Fruit fly (Drosophila melanogaster) whole organism, embryonic: ENCODE measurements around the gene Cul6.

Experiments
- Adf1 ChIP-seq: fragments of 200-800 bp; sonication (Bioruptor generic); IDR thresholded peaks from 2 replicates; pipeline ENCODE4 v1.3.6; 2022; ENCODE audit warnings: missing biosample characterization, missing genetic modification characterization
- Atf6 ChIP-seq: fragments of 200-800 bp; sonication (Bioruptor generic); IDR thresholded peaks from 2 replicates; pipeline ENCODE4 v1.3.6; 2022; ENCODE audit warnings: missing biosample characterization, missing genetic modification characterization
- Blimp-1 ChIP-seq: fragments of 200-800 bp; sonication (Bioruptor generic); optimal IDR thresholded peaks from 3 replicates; lab custom pipeline; 2018; ENCODE audit warnings: missing biosample characterization, missing genetic modification characterization, mild to moderate bottlenecking, moderate library complexity, missing genetic modification reagents
- CG10543 ChIP-seq: fragments of 200-800 bp; sonication (Bioruptor generic); optimal IDR thresholded peaks from 3 replicates; lab custom pipeline; 2017; ENCODE audit warnings: missing biosample characterization, mild to moderate bottlenecking, missing genetic modification characterization, moderate library complexity
- CG16813 ChIP-seq: fragments of 200-800 bp; sonication (Bioruptor generic); IDR thresholded peaks from 3 replicates; pipeline ENCODE4 v1.3.6; 2022; ENCODE audit warnings: missing biosample characterization, missing genetic modification characterization; ENCODE audit not compliant: partially characterized antibody
- CG17359 ChIP-seq: fragments of 200-800 bp; sonication (Bioruptor generic); optimal IDR thresholded peaks from 3 replicates; lab custom pipeline; 2018; ENCODE audit warnings: missing biosample characterization, mild to moderate bottlenecking, missing genetic modification characterization, moderate library complexity
- CG17385 ChIP-seq: fragments of 200-800 bp; sonication (Bioruptor generic); optimal IDR thresholded peaks from 3 replicates; lab custom pipeline; 2018; ENCODE audit warnings: missing biosample characterization, mild to moderate bottlenecking, missing genetic modification characterization
- CG18599 ChIP-seq: fragments of 200-800 bp; sonication (Bioruptor generic); optimal IDR thresholded peaks from 3 replicates; lab custom pipeline; 2017; ENCODE audit warnings: missing biosample characterization, missing genetic modification characterization, mild to moderate bottlenecking, moderate library complexity, missing genetic modification reagents
- CG31224 ChIP-seq: fragments of 200-800 bp; sonication (Bioruptor generic); IDR thresholded peaks from 2 replicates; pipeline ENCODE4 v1.3.6; 2022; ENCODE audit warnings: missing biosample characterization, missing genetic modification characterization
- CG32532 ChIP-seq: fragments of 200-800 bp; sonication (Bioruptor generic); IDR thresholded peaks from 2 replicates; pipeline ENCODE4 v1.3.6; 2022; ENCODE audit warnings: missing biosample characterization, missing genetic modification characterization
- CG3281 ChIP-seq: fragments of 200-800 bp; sonication (Bioruptor generic); optimal IDR thresholded peaks from 3 replicates; lab custom pipeline; 2017; ENCODE audit warnings: missing biosample characterization, mild to moderate bottlenecking, missing genetic modification characterization
- CG3847 ChIP-seq: fragments of 200-800 bp; sonication (Bioruptor generic); IDR thresholded peaks from 2 replicates; pipeline ENCODE4 v1.3.6; 2022; ENCODE audit warnings: missing biosample characterization, missing genetic modification characterization
- CG4282 ChIP-seq: fragments of 200-800 bp; sonication (Bioruptor generic); optimal IDR thresholded peaks from 2 replicates; lab custom pipeline; 2016; ENCODE audit warnings: missing biosample characterization, missing genetic modification characterization
- CG4404 ChIP-seq: fragments of 200-800 bp; sonication (Bioruptor generic); IDR thresholded peaks from 2 replicates; pipeline ENCODE4 v1.3.6; 2022; ENCODE audit warnings: missing biosample characterization, missing genetic modification characterization
- CG6272 ChIP-seq: fragments of 200-800 bp; sonication (Bioruptor generic); IDR thresholded peaks from 2 replicates; pipeline ENCODE4 v1.3.6; 2022; ENCODE audit warnings: missing biosample characterization, missing genetic modification characterization
- CG8281 ChIP-seq: fragments of 200-800 bp; sonication (Bioruptor generic); optimal IDR thresholded peaks from 2 replicates; lab custom pipeline; 2018; ENCODE audit warnings: missing biosample characterization, mild to moderate bottlenecking, missing genetic modification characterization, moderate library complexity
- CG9797 ChIP-seq: fragments of 200-800 bp; sonication (Bioruptor generic); optimal IDR thresholded peaks from 3 replicates; lab custom pipeline; 2018; ENCODE audit warnings: missing biosample characterization, mild to moderate bottlenecking, missing genetic modification characterization
- CkIIα-i1 ChIP-seq: fragments of 200-800 bp; sonication (Bioruptor generic); IDR thresholded peaks from 2 replicates; pipeline ENCODE4 v1.3.6; 2022; ENCODE audit warnings: missing biosample characterization, missing genetic modification characterization
- CoRest ChIP-seq: fragments of 200-800 bp; sonication (Bioruptor generic); optimal IDR thresholded peaks from 3 replicates; lab custom pipeline; 2018; ENCODE audit warnings: missing biosample characterization, mild to moderate bottlenecking, missing genetic modification characterization, moderate library complexity
- Dbx ChIP-seq: fragments of 200-800 bp; sonication (Bioruptor generic); IDR thresholded peaks from 3 replicates; pipeline ENCODE4 v1.3.6; 2022; ENCODE audit warnings: missing biosample characterization, missing genetic modification characterization
- Dek ChIP-seq: fragments of 200-800 bp; sonication (Bioruptor generic); optimal IDR thresholded peaks from 3 replicates; lab custom pipeline; 2019; ENCODE audit warnings: missing biosample characterization, mild to moderate bottlenecking, missing genetic modification characterization, moderate library complexity
- Doc3 ChIP-seq: fragments of 200-800 bp; sonication (Bioruptor generic); IDR thresholded peaks from 3 replicates; pipeline ENCODE4 v1.3.6; 2022; ENCODE audit warnings: missing biosample characterization, missing genetic modification characterization; ENCODE audit not compliant: partially characterized antibody
- Dp ChIP-seq: fragments of 200-800 bp; sonication (Bioruptor generic); optimal IDR thresholded peaks from 2 replicates; lab custom pipeline; 2018; ENCODE audit warnings: missing biosample characterization, mild to moderate bottlenecking, missing genetic modification characterization, moderate library complexity
- E2f2 ChIP-seq: fragments of 200-800 bp; sonication (Bioruptor generic); IDR thresholded peaks from 2 replicates; pipeline ENCODE4 v1.3.6; 2022; ENCODE audit warnings: missing biosample characterization, missing genetic modification characterization
- Eip74EF ChIP-seq, 2 experiments: fragments of 200-800 bp in 1 of 2; fragments of >200 bp in 1 of 2; sonication (Bioruptor generic) in 1 of 2; optimal IDR thresholded peaks; 2 replicates each; lab custom pipeline; 2017 to 2019; ENCODE audit warnings: missing biosample characterization in 2 of 2, missing genetic modification characterization in 2 of 2, mild to moderate bottlenecking in 1 of 2, moderate library complexity in 1 of 2
- Lhr ChIP-seq: fragments of 200-800 bp; sonication (Bioruptor generic); optimal IDR thresholded peaks from 3 replicates; lab custom pipeline; 2017; ENCODE audit warnings: mild to moderate bottlenecking, missing biosample characterization, missing genetic modification reagents, missing genetic modification characterization
- Mes4 ChIP-seq: fragments of 200-800 bp; sonication (Bioruptor generic); optimal IDR thresholded peaks from 2 replicates; lab custom pipeline; 2016; ENCODE audit warnings: missing biosample characterization, missing genetic modification characterization
- Myb ChIP-seq: fragments of 200-800 bp; sonication (Bioruptor generic); optimal IDR thresholded peaks from 2 replicates; lab custom pipeline; 2016; ENCODE audit warnings: missing biosample characterization, missing genetic modification characterization
- Oaz ChIP-seq: fragments of 200-800 bp; sonication (Bioruptor generic); IDR thresholded peaks from 2 replicates; pipeline ENCODE4 v1.3.6; 2022; ENCODE audit warnings: missing biosample characterization, missing genetic modification characterization
- Poxn ChIP-seq: fragments of 200-800 bp; sonication (Bioruptor generic); IDR thresholded peaks from 2 replicates; pipeline ENCODE4 v1.3.6; 2022; ENCODE audit warnings: missing biosample characterization, missing genetic modification characterization
- Ssrp ChIP-seq: fragments of 200-800 bp; sonication (Bioruptor generic); optimal IDR thresholded peaks from 2 replicates; lab custom pipeline; 2018; ENCODE audit warnings: missing biosample characterization, mild to moderate bottlenecking, missing genetic modification characterization, moderate library complexity
- Xbp1 ChIP-seq: fragments of 200-800 bp; sonication (Bioruptor generic); optimal IDR thresholded peaks from 3 replicates; lab custom pipeline; 2016; ENCODE audit warnings: missing biosample characterization, mild to moderate bottlenecking, missing genetic modification characterization
- Xrp1 ChIP-seq: fragments of 200-800 bp; sonication (Bioruptor generic); IDR thresholded peaks from 2 replicates; pipeline ENCODE4 v1.3.6; 2022; ENCODE audit warnings: missing biosample characterization, missing genetic modification characterization
- aop ChIP-seq: fragments of 200-800 bp; sonication (Bioruptor generic); IDR thresholded peaks from 2 replicates; pipeline ENCODE4 v1.3.6; 2022; ENCODE audit warnings: missing biosample characterization, missing genetic modification characterization
- az2 ChIP-seq: fragments of 200-800 bp; sonication (Bioruptor generic); optimal IDR thresholded peaks from 3 replicates; lab custom pipeline; 2016; ENCODE audit warnings: missing biosample characterization, missing genetic modification characterization
- chif ChIP-seq, 2 experiments: fragments of 200-800 bp; sonication (Bioruptor generic); optimal IDR thresholded peaks; 3 replicates each; lab custom pipeline; 2016; ENCODE audit warnings: missing biosample characterization in 2 of 2, missing genetic modification characterization in 2 of 2
- disco-r ChIP-seq: fragments of 200-800 bp; sonication (Bioruptor generic); optimal IDR thresholded peaks from 2 replicates; lab custom pipeline; 2016; ENCODE audit warnings: missing biosample characterization, missing genetic modification characterization
- en ChIP-seq: fragments of 200-800 bp; sonication (Bioruptor generic); optimal IDR thresholded peaks from 2 replicates; lab custom pipeline; 2016; ENCODE audit warnings: missing biosample characterization, missing genetic modification characterization
- eyg ChIP-seq: fragments of 200-800 bp; sonication (Bioruptor generic); optimal IDR thresholded peaks from 3 replicates; lab custom pipeline; 2016; ENCODE audit warnings: missing biosample characterization, missing genetic modification characterization
- gce ChIP-seq: fragments of 200-800 bp; sonication (Bioruptor generic); IDR thresholded peaks from 3 replicates; pipeline ENCODE4 v1.3.6; 2022; ENCODE audit warnings: missing biosample characterization, missing genetic modification characterization
- jing ChIP-seq: fragments of 200-800 bp; sonication (Bioruptor generic); optimal IDR thresholded peaks from 2 replicates; lab custom pipeline; 2018; ENCODE audit warnings: missing biosample characterization, mild to moderate bottlenecking, missing genetic modification characterization
- lab ChIP-seq: fragments of 200-800 bp; sonication (Bioruptor generic); optimal IDR thresholded peaks from 3 replicates; lab custom pipeline; 2017; ENCODE audit warnings: missing biosample characterization, missing genetic modification characterization, mild to moderate bottlenecking, moderate library complexity, missing genetic modification reagents
- oc ChIP-seq: fragments of 200-800 bp; sonication (Bioruptor generic); optimal IDR thresholded peaks from 2 replicates; lab custom pipeline; 2018; ENCODE audit warnings: missing biosample characterization, mild to moderate bottlenecking, missing genetic modification characterization, moderate library complexity
- ro ChIP-seq: fragments of 200-800 bp; sonication (Bioruptor generic); IDR thresholded peaks from 2 replicates; pipeline ENCODE4 v1.3.6; 2022; ENCODE audit warnings: missing biosample characterization, missing genetic modification characterization
- scrt ChIP-seq: fragments of 200-800 bp; sonication (Bioruptor generic); optimal IDR thresholded peaks from 2 replicates; lab custom pipeline; 2018; ENCODE audit warnings: missing biosample characterization, mild to moderate bottlenecking, missing genetic modification characterization, moderate library complexity
- sisA ChIP-seq: fragments of 200-800 bp; sonication (Bioruptor generic); IDR thresholded peaks from 2 replicates; pipeline ENCODE4 v1.3.6; 2022; ENCODE audit warnings: missing biosample characterization, missing genetic modification characterization
- sug ChIP-seq: fragments of 200-800 bp; optimal IDR thresholded peaks from 2 replicates; lab custom pipeline; 2019; ENCODE audit warnings: missing biosample characterization, mild to moderate bottlenecking, missing genetic modification characterization, moderate library complexity
- tx ChIP-seq: fragments of 200-800 bp; sonication (Bioruptor generic); optimal IDR thresholded peaks from 2 replicates; lab custom pipeline; 2016; ENCODE audit warnings: missing biosample characterization, missing genetic modification characterization
- vvl ChIP-seq: fragments of 200-800 bp; sonication (Bioruptor generic); IDR thresholded peaks from 2 replicates; pipeline ENCODE4 v1.3.6; 2022; ENCODE audit warnings: missing biosample characterization, missing genetic modification characterization

Gene Cul6

dm6 chr3L:13036706-13037457 is 25.4 kb upstream of the Cul6 start, which contains the start of gene Srrm1 (continued):
- TF ChIP-seq CG6272 (GFP tag; lab: Robert Waterston, UW) (peak; percentile 35), Mes4 (GFP tag; lab: Kevin White, UChicago) (no peak), lab (GFP tag; lab: Kevin White, UChicago) (peak; percentile 35), CG4282 (GFP tag; lab: Kevin White, UChicago) (peak; percentile 46), CG8281 (tag; lab: Kevin White, UChicago) (no peak), CG32532 (GFP tag; lab: Robert Waterston, UW) (peak; percentile 41), CoRest (peak; percentile 65), eyg (GFP tag; lab: Kevin White, UChicago) (peak; percentile 1), E2f2 (GFP tag; lab: Robert Waterston, UW) (peak; percentile 79), gce (no peak), CG3281 (no peak), CG17359 (tag; lab: Kevin White, UChicago) (no peak), CG16813 (peak; percentile 93), Lhr (peak; percentile 76), Poxn (no peak), CG17385 (no peak), CG31224 (GFP tag; lab: Robert Waterston, UW) (no peak), Atf6 (GFP tag; lab: Robert Waterston, UW) (no peak), Xrp1 (GFP tag; lab: Robert Waterston, UW) (0 out of 2 replicates have a peak, but pooled peaks have one; percentile 10), tx (peak; percentile 17), CG4404 (GFP tag; lab: Robert Waterston, UW) (no peak), Myb (GFP tag; lab: Kevin White, UChicago) (peak; percentile 100), CG9797 (GFP tag; lab: Kevin White, UChicago) (peak; percentile 61), jing (GFP tag; lab: Kevin White, UChicago) (no peak), en (GFP tag; lab: Kevin White, UChicago) (no peak), Eip74EF (GFP tag; optimal IDR thresholded peaks at IDR 0.05; lab: Kevin White, UChicago) (no peak), CG18599 (peak; percentile 3), oc (tag; lab: Kevin White, UChicago) (peak; percentile 53), sug (tag; lab: Kevin White, UChicago) (peak; percentile 83), CG10543 (GFP tag; lab: Kevin White, UChicago) (peak; percentile 31), Xbp1 (GFP tag; lab: Kevin White, UChicago) (peak; percentile 53), vvl (peak; percentile 69), disco-r (no peak), Blimp-1 (no peak), Adf1 (peak; percentile 65), aop (no peak), chif (GFP tag; optimal IDR thresholded peaks at IDR 0.05; lab: Kevin White, UChicago) (peak; percentile 19 to 22), Oaz (GFP tag; lab: Robert Waterston, UW) (no peak), ro (no peak), Doc3 (GFP tag; lab: Robert Waterston, UW) (peak; percentile 79), sisA (peak; percentile 23; the same call in 1 of the 2 replicates), scrt (GFP tag; lab: Kevin White, UChicago) (no peak), az2 (GFP tag; lab: Kevin White, UChicago) (peak; percentile 16), CkIIα-i1 (GFP tag; lab: Robert Waterston, UW) (no peak), Ssrp (tag; lab: Kevin White, UChicago) (no peak), Dp (GFP tag; lab: Kevin White, UChicago) (peak; percentile 78), Dek (tag; lab: Kevin White, UChicago) (peak; percentile 19), CG3847 (GFP tag; lab: Robert Waterston, UW) (peak; percentile 81), Dbx (GFP tag; lab: Robert Waterston, UW) (peak; percentile 47; the same call in 2 of the 3 replicates)
